Worm (Caenorhabditis elegans): ENCODE data around the gene srh-7.

The srh-7 gene

DNA sequence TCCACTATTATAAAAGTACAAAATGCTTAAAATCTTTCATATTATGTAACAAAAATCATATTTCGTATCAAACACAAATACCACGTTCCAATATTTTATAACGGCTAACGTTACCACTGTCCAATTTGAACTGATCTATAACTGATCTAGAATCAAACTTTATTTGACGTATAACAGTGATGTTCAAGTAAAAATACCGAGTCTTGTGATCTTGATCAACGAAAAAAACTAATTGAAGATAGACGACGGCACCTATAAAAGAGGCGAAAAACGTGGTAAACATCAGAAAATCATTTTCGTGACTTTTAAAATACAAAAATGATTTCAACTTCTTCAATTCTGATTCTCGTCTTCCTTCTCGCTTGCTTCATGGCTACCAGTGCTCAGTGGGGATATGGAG lies 20.4 kb upstream of the srh-7 start, which contains the start of gene nlp-28:
nlp-28 (plus strand) TSS at position 285 of the 400 bp plus-strand sequence.
- TF ChIP-seq F13C5.2 (tag; optimal IDR thresholded peaks at IDR 0.05) (no peak), tbx-37 (GFP tag; conservative IDR thresholded peaks at IDR 0.05) (no peak), tra-4 (tag; optimal IDR thresholded peaks at IDR 0.05) (no peak), ceh-13 (GFP tag; optimal IDR thresholded peaks at IDR 0.05) (no peak), pes-1 (GFP tag; IDR thresholded peaks at IDR 0.05) (no peak), tbx-11 (GFP tag; IDR thresholded peaks at IDR 0.05) (no peak), hnd-1 (tag; optimal IDR thresholded peaks at IDR 0.05) (no peak), hmg-4 (GFP tag; optimal IDR thresholded peaks at IDR 0.05) (no peak), hmbx-1 (tag; optimal IDR thresholded peaks at IDR 0.05) (no peak), ama-1 (optimal IDR thresholded peaks at IDR 0.05) (no peak), sea-1 (GFP tag; conservative IDR thresholded peaks at IDR 0.05) (no peak), flt-1 (GFP tag; IDR thresholded peaks at IDR 0.05) (no peak), B0310.2 (tag; optimal IDR thresholded peaks at IDR 0.05) (no peak), aly-1 (tag; optimal IDR thresholded peaks at IDR 0.05) (no peak), scrt-1 (GFP tag; IDR thresholded peaks at IDR 0.05) (no peak), ceh-36 (tag; optimal IDR thresholded peaks at IDR 0.05) (no peak), ets-7 (tag; optimal IDR thresholded peaks at IDR 0.05) (no peak)

DNA sequence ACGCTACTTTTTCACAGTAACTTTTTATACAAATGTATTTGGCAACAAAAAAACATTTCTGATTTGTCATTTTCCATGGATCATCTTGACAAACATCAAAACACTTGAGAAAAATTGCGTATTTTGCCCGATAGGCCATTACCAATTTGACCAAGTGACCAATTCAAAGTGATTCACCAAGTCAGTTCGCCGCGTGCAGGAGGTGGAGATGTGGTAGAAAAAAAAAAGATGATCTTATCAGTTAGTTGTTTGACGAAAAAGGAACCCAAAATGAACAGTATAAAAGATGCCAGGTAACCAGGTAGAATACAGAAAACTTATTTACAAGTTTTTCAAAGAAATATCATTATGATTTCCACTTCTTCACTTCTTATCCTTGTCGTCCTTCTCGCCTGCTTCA lies 19.0 kb upstream of the srh-7 start, which contains the start of gene nlp-27:
nlp-27 (plus strand) TSS at position 309 of the 400 bp plus-strand sequence.
- no peak for TF ChIP-seq ceh-13 (GFP tag; optimal IDR thresholded peaks at IDR 0.05)
- no peak for TF ChIP-seq tra-4 (tag; optimal IDR thresholded peaks at IDR 0.05)
- no peak for TF ChIP-seq ama-1 (optimal IDR thresholded peaks at IDR 0.05)
- TF ChIP-seq hmg-4 (GFP tag; optimal IDR thresholded peaks at IDR 0.05): no peak
- no peak for TF ChIP-seq sea-1 (GFP tag; conservative IDR thresholded peaks at IDR 0.05)
- no peak for TF ChIP-seq F13C5.2 (tag; optimal IDR thresholded peaks at IDR 0.05)
- no peak for TF ChIP-seq scrt-1 (GFP tag; IDR thresholded peaks at IDR 0.05)
- TF ChIP-seq tbx-37 (GFP tag; conservative IDR thresholded peaks at IDR 0.05): no peak
- TF ChIP-seq tbx-11 (GFP tag; IDR thresholded peaks at IDR 0.05): no peak
- no peak for TF ChIP-seq pes-1 (GFP tag; IDR thresholded peaks at IDR 0.05)
- no peak for TF ChIP-seq ets-7 (tag; optimal IDR thresholded peaks at IDR 0.05)
- no peak for TF ChIP-seq flt-1 (GFP tag; IDR thresholded peaks at IDR 0.05)
- TF ChIP-seq hmbx-1 (tag; optimal IDR thresholded peaks at IDR 0.05): no peak
- no peak for TF ChIP-seq hnd-1 (tag; optimal IDR thresholded peaks at IDR 0.05)
- no peak for TF ChIP-seq ceh-36 (tag; optimal IDR thresholded peaks at IDR 0.05)
- TF ChIP-seq aly-1 (tag; optimal IDR thresholded peaks at IDR 0.05): no peak
- no peak for TF ChIP-seq B0310.2 (tag; optimal IDR thresholded peaks at IDR 0.05)

- TF ChIP-seq B0310.2 (tag; optimal IDR thresholded peaks at IDR 0.05): no peak
- no peak for TF ChIP-seq scrt-1 (GFP tag; IDR thresholded peaks at IDR 0.05)
- TF ChIP-seq tbx-37 (GFP tag; conservative IDR thresholded peaks at IDR 0.05): no peak
- TF ChIP-seq hmbx-1 (tag; optimal IDR thresholded peaks at IDR 0.05): no peak
- no peak for TF ChIP-seq flt-1 (GFP tag; IDR thresholded peaks at IDR 0.05)
- TF ChIP-seq ceh-36 (tag; optimal IDR thresholded peaks at IDR 0.05): no peak
- no peak for TF ChIP-seq hmg-4 (GFP tag; optimal IDR thresholded peaks at IDR 0.05)
- TF ChIP-seq pes-1 (GFP tag; IDR thresholded peaks at IDR 0.05): no peak
- no peak for TF ChIP-seq ama-1 (optimal IDR thresholded peaks at IDR 0.05)
- TF ChIP-seq ets-7 (tag; optimal IDR thresholded peaks at IDR 0.05): no peak
- TF ChIP-seq hnd-1 (tag; optimal IDR thresholded peaks at IDR 0.05): no peak
- no peak for TF ChIP-seq tbx-11 (GFP tag; IDR thresholded peaks at IDR 0.05)
- no peak for TF ChIP-seq sea-1 (GFP tag; conservative IDR thresholded peaks at IDR 0.05)
- TF ChIP-seq aly-1 (tag; optimal IDR thresholded peaks at IDR 0.05): no peak
- no peak for TF ChIP-seq tra-4 (tag; optimal IDR thresholded peaks at IDR 0.05)
- no peak for TF ChIP-seq F13C5.2 (tag; optimal IDR thresholded peaks at IDR 0.05)
- TF ChIP-seq ceh-13 (GFP tag; optimal IDR thresholded peaks at IDR 0.05): no peak
These were observed 15.7 kb upstream of the srh-7 start for ce11 chrV:3992334-3992733.

- TF ChIP-seq F13C5.2 (tag; optimal IDR thresholded peaks at IDR 0.05) (no peak), aly-1 (tag; optimal IDR thresholded peaks at IDR 0.05) (no peak), tra-4 (tag; optimal IDR thresholded peaks at IDR 0.05) (no peak), hmg-4 (GFP tag; optimal IDR thresholded peaks at IDR 0.05) (no peak), ceh-13 (GFP tag; optimal IDR thresholded peaks at IDR 0.05) (no peak), pes-1 (GFP tag; IDR thresholded peaks at IDR 0.05) (no peak), sea-1 (GFP tag; conservative IDR thresholded peaks at IDR 0.05) (no peak), B0310.2 (tag; optimal IDR thresholded peaks at IDR 0.05) (no peak), tbx-37 (GFP tag; conservative IDR thresholded peaks at IDR 0.05) (no peak)
These were observed 14.0 kb upstream of the srh-7 start, which contains the start of gene K09D9.9 for ce11 chrV:3994048-3994447. Gene K09D9.9, minus strand, starts transcription at chrV:3994148.

ce11 chrV:3995838-3996237 lies 12.2 kb upstream of the srh-7 start, which contains the start of gene srx-62:
Gene srx-62, minus strand, starts transcription at chrV:3995938.
- no peak for TF ChIP-seq ceh-13 (GFP tag; optimal IDR thresholded peaks at IDR 0.05)
- no peak for TF ChIP-seq ets-7 (tag; optimal IDR thresholded peaks at IDR 0.05)
- TF ChIP-seq F13C5.2 (tag; optimal IDR thresholded peaks at IDR 0.05): no peak
- TF ChIP-seq aly-1 (tag; optimal IDR thresholded peaks at IDR 0.05): no peak
- no peak for TF ChIP-seq B0310.2 (tag; optimal IDR thresholded peaks at IDR 0.05)

ce11 chrV:4004577-4004976 lies 3.5 kb upstream of the srh-7 start:
- no peak for TF ChIP-seq B0310.2 (tag; optimal IDR thresholded peaks at IDR 0.05)
- no peak for TF ChIP-seq ceh-36 (tag; optimal IDR thresholded peaks at IDR 0.05)
- no peak for TF ChIP-seq hmbx-1 (tag; optimal IDR thresholded peaks at IDR 0.05)

- no peak for TF ChIP-seq tbx-11 (GFP tag; IDR thresholded peaks at IDR 0.05)
- no peak for TF ChIP-seq aly-1 (tag; optimal IDR thresholded peaks at IDR 0.05)
- no peak for TF ChIP-seq hnd-1 (tag; optimal IDR thresholded peaks at IDR 0.05)
- no peak for TF ChIP-seq scrt-1 (GFP tag; IDR thresholded peaks at IDR 0.05)
- TF ChIP-seq ets-7 (tag; optimal IDR thresholded peaks at IDR 0.05): no peak
- no peak for TF ChIP-seq tbx-37 (GFP tag; conservative IDR thresholded peaks at IDR 0.05)
- TF ChIP-seq F13C5.2 (tag; optimal IDR thresholded peaks at IDR 0.05): no peak
- no peak for TF ChIP-seq hmg-4 (GFP tag; optimal IDR thresholded peaks at IDR 0.05)
- no peak for TF ChIP-seq flt-1 (GFP tag; IDR thresholded peaks at IDR 0.05)
- TF ChIP-seq pes-1 (GFP tag; IDR thresholded peaks at IDR 0.05): no peak
- TF ChIP-seq ceh-13 (GFP tag; optimal IDR thresholded peaks at IDR 0.05): no peak
These were observed 2.8 kb upstream of the srh-7 start, which contains the start of gene srh-8 for ce11 chrV:4005219-4005618. Gene srh-8, plus strand, starts transcription at chrV:4005519.

Measured in whole organism, early embryonic.